Worm (Caenorhabditis elegans): ENCODE results near the gene srx-42.

- no peak for TF ChIP-seq tab-1 (GFP tag; IDR thresholded peaks at IDR 0.05)
- TF ChIP-seq ztf-23 (GFP tag; IDR thresholded peaks at IDR 0.05) = no peak
- no peak for TF ChIP-seq T22C8.4 (GFP tag; IDR thresholded peaks at IDR 0.05)
Measured at ce11 chrV:13872895-13873294, 47.9 kb upstream of the srx-42 start, which contains the start of gene cpt-5.

All from whole organism, midembryonic.